Fruit fly (Drosophila melanogaster) whole organism, prepupa: Measurements from ENCODE around the gene CG3386.

Experiments used
- CG11294 ChIP-seq: fragments of 200-800 bp; sonication (Bioruptor generic); IDR thresholded peaks from 2 replicates; pipeline ENCODE4 v1.3.6; 2022; ENCODE audit warnings: missing biosample characterization, missing genetic modification characterization
- CG1621 ChIP-seq: fragments of 200-800 bp; sonication (Bioruptor generic); optimal IDR thresholded peaks from 3 replicates; lab custom pipeline; 2018; ENCODE audit warnings: missing biosample characterization, mild to moderate bottlenecking, missing genetic modification characterization
- CG6808 ChIP-seq: fragments of 200-800 bp; sonication (Bioruptor generic); optimal IDR thresholded peaks from 3 replicates; lab custom pipeline; 2017; ENCODE audit warnings: missing biosample characterization, missing genetic modification characterization, mild to moderate bottlenecking, moderate library complexity, missing genetic modification reagents
- CG6854 ChIP-seq: fragments of 200-800 bp; sonication (Bioruptor generic); optimal IDR thresholded peaks from 2 replicates; lab custom pipeline; 2017; ENCODE audit warnings: missing biosample characterization, mild to moderate bottlenecking, missing genetic modification characterization
- Eip75B ChIP-seq: fragments of 200-800 bp; sonication (Bioruptor generic); optimal IDR thresholded peaks from 3 replicates; lab custom pipeline; 2016; ENCODE audit warnings: missing biosample characterization, missing genetic modification characterization
- Ets21C ChIP-seq: fragments of 200-800 bp; sonication (Bioruptor generic); optimal IDR thresholded peaks from 3 replicates; lab custom pipeline; 2016; ENCODE audit warnings: missing biosample characterization, missing genetic modification characterization
- Smox ChIP-seq: fragments of 200-800 bp; sonication (Bioruptor generic); optimal IDR thresholded peaks from 3 replicates; lab custom pipeline; 2016; ENCODE audit warnings: missing biosample characterization, missing genetic modification characterization
- Sox102F ChIP-seq: fragments of 200-800 bp; sonication (Bioruptor generic); optimal IDR thresholded peaks from 2 replicates; lab custom pipeline; 2016; ENCODE audit warnings: missing biosample characterization, mild to moderate bottlenecking, missing genetic modification characterization
- cyc ChIP-seq: fragments of 200-800 bp; sonication (Bioruptor generic); optimal IDR thresholded peaks from 3 replicates; lab custom pipeline; 2016; ENCODE audit warnings: missing biosample characterization, missing genetic modification characterization
- dsx ChIP-seq: fragments of 200-800 bp; optimal IDR thresholded peaks from 3 replicates; lab custom pipeline; 2019; ENCODE audit warnings: missing biosample characterization, mild to moderate bottlenecking, missing genetic modification characterization, moderate library complexity; ENCODE audit not compliant: poor library complexity, severe bottlenecking
- pdm3 ChIP-seq: fragments of 200-800 bp; sonication (Bioruptor generic); optimal IDR thresholded peaks from 3 replicates; lab custom pipeline; 2016; ENCODE audit warnings: missing biosample characterization, missing genetic modification characterization
- vri ChIP-seq: fragments of 200-800 bp; sonication (Bioruptor generic); optimal IDR thresholded peaks from 3 replicates; lab custom pipeline; 2016; ENCODE audit warnings: missing biosample characterization, mild to moderate bottlenecking, missing genetic modification characterization

dm6 chr3L:649025-649769 lies 33.1 kb downstream of the CG3386 start:
- TF ChIP-seq Ets21C (GFP tag; lab: Kevin White, UChicago) (no peak), cyc (GFP tag; lab: Kevin White, UChicago) (no peak), Sox102F (GFP tag; lab: Kevin White, UChicago) (no peak), Eip75B (GFP tag; lab: Kevin White, UChicago) (no peak), CG11294 (GFP tag; lab: Robert Waterston, UW) (no peak), CG1621 (tag; lab: Kevin White, UChicago) (no peak), vri (GFP tag; lab: Kevin White, UChicago) (no peak), CG6854 (GFP tag; lab: Kevin White, UChicago) (no peak), Smox (GFP tag; lab: Kevin White, UChicago) (no peak), CG6808 (no peak), dsx (GFP tag; lab: Kevin White, UChicago) (no peak), pdm3 (GFP tag; lab: Kevin White, UChicago) (no peak)
